Fruit fly (Drosophila melanogaster): ENCODE data around the gene Cpr76Ba.
"Not testable (repeated sequence)": the region's sequence is repeated elsewhere in the genome, so short reads cannot be mapped to it uniquely, and the experiment has no call there.

The Cpr76Ba gene

DNA sequence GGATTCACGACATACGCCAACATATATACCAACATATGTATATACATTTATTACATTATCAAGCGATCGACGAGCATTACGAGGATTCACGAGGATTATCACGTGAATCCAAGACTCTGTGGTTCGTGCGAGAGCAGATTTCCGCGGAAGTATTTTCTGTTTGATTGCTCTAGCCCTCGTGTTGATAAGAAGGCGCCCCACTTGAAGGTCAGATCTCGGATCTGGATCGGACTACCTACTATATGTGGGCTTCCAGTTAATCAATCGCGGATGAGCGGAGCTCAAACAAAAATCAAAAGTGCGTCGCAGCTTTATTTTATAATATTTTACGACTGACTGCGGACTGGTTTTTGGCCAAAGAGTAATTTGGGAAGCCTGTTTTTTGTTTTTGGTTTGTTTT is 23.2 kb downstream of the Cpr76Ba start:
- no peak for TF ChIP-seq Ets98B (GFP tag; IDR thresholded peaks at IDR 0.05)
- TF ChIP-seq CG4496 (GFP tag; IDR thresholded peaks at IDR 0.05) = no peak
- TF ChIP-seq fd96Ca (GFP tag; IDR thresholded peaks at IDR 0.05) = no peak
- no peak for TF ChIP-seq CG12605 (GFP tag; IDR thresholded peaks at IDR 0.05)
- no peak for TF ChIP-seq CG34367 (tag; optimal IDR thresholded peaks at IDR 0.05)
- no peak for TF ChIP-seq CG10348 (GFP tag; IDR thresholded peaks at IDR 0.05)
- TF ChIP-seq gl (tag; optimal IDR thresholded peaks at IDR 0.05) = no peak

DNA sequence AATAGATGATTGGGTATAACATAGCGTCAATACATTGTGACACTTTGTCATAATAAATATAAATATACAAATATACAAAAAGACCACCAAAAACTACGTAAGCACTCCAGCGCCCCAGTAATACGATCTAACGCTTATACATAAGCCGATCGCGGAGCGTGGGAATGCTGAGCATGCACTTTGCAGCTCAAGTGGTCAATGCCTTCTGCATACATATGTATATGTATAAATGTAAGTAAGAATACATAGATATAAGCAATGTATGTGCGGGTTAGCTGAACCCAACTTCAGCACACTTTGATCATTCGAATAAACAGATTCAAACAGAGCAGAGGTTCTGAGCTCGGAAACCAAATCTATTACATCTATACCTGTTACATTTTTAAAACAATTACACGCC is 30.9 kb downstream of the Cpr76Ba start, which contains the start of gene CG32212:
TSS of gene CG32212 (plus strand) at position 301 of the 400 bp plus-strand sequence.
- not testable (repeated sequence) for TF ChIP-seq CG9948 (tag; optimal IDR thresholded peaks at IDR 0.05); Pif1A (GFP tag; optimal IDR thresholded peaks at IDR 0.05); CG8159 (tag; optimal IDR thresholded peaks at IDR 0.05)

DNA sequence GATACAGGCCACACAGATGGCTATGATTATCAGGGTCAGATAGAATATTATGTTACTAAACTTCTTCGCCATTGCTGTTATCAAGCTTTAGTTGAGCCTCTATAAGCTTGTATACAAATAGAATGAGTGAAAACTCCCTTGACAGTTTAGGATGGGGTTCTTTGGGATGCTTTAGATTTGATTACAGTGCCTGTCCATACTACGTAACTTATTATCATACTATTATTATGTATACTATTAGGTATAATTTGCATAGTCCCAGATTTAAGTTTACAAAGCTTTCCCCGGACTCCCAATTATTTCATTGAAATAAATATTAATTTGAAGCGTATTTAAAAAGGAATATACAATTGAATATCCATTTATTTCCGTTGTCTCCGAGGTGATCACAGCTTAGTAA is 31.7 kb downstream of the Cpr76Ba start, which contains the start of gene brv1:
TSS of gene brv1 (minus strand) at position 101 of the 400 bp plus-strand sequence.
- TF ChIP-seq Pif1A (GFP tag; optimal IDR thresholded peaks at IDR 0.05) = no peak
- no peak for TF ChIP-seq CG8301 (tag; optimal IDR thresholded peaks at IDR 0.05)
- TF ChIP-seq Ets98B (GFP tag; IDR thresholded peaks at IDR 0.05) = no peak

DNA sequence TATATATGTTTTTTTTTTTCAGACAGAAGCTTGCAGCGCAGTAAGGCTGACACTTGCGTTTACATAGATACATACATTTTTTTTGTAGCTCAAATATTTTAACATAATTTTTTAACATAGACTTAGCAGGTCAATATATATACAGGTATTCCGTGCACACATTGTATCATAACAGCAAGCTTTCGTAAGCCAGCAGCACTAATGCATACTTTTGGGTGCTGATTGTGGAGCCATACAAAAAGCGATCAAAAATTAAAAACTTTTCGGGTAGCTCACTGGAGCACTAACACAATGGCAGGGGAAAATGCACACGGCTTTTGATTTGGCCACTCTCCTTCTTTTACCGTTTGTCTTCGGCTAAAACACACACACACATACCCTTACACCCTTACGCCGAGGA is 35.1 kb downstream of the Cpr76Ba start:
- TF ChIP-seq rn (GFP tag; IDR thresholded peaks at IDR 0.05) (no peak), Ets98B (GFP tag; IDR thresholded peaks at IDR 0.05) (no peak), fd96Ca (GFP tag; IDR thresholded peaks at IDR 0.05) (no peak), gl (tag; optimal IDR thresholded peaks at IDR 0.05) (no peak), CG12605 (GFP tag; IDR thresholded peaks at IDR 0.05) (no peak), CG14655 (GFP tag; optimal IDR thresholded peaks at IDR 0.05) (no peak)

DNA sequence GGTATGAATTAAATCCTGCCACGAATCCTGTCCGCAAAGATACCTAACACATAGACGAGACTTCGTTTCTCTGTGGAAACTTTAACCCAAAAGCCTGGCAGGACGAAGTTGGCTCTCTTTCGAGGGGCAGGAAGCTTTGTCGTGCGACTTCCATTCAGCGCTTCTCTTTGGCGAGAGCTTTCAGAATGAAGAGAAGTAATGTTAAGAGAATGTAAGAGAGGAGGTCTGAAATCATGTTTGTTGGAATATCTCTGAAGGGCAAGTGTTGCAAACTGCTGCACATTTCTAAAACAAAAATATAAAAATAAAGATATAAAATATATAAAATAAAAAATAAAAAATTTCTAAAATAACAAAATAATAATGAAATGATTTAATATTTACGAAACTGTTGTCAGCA is 36.1 kb downstream of the Cpr76Ba start:
- TF ChIP-seq CG12605 (GFP tag; IDR thresholded peaks at IDR 0.05) (no peak), CG17806 (tag; optimal IDR thresholded peaks at IDR 0.05) (no peak), EcR (GFP tag; optimal IDR thresholded peaks at IDR 0.05) (no peak), CG34367 (tag; optimal IDR thresholded peaks at IDR 0.05) (no peak), Ets98B (GFP tag; IDR thresholded peaks at IDR 0.05) (no peak), CG15710 (tag; optimal IDR thresholded peaks at IDR 0.05) (no peak), gl (tag; optimal IDR thresholded peaks at IDR 0.05) (no peak), Snoo (tag; optimal IDR thresholded peaks at IDR 0.05) (no peak), CG9948 (tag; optimal IDR thresholded peaks at IDR 0.05) (no peak), CG32121 (GFP tag; IDR thresholded peaks at IDR 0.05) (no peak), D1 (tag; optimal IDR thresholded peaks at IDR 0.05) (no peak), CG4496 (GFP tag; IDR thresholded peaks at IDR 0.05) (no peak), CG10348 (GFP tag; IDR thresholded peaks at IDR 0.05) (no peak), CG8159 (tag; optimal IDR thresholded peaks at IDR 0.05) (no peak), CG8301 (tag; optimal IDR thresholded peaks at IDR 0.05) (no peak), CG14655 (GFP tag; optimal IDR thresholded peaks at IDR 0.05) (no peak), fd96Ca (GFP tag; IDR thresholded peaks at IDR 0.05) (no peak), Pif1A (GFP tag; optimal IDR thresholded peaks at IDR 0.05) (no peak), Pif1B (GFP tag; optimal IDR thresholded peaks at IDR 0.05) (no peak)

DNA sequence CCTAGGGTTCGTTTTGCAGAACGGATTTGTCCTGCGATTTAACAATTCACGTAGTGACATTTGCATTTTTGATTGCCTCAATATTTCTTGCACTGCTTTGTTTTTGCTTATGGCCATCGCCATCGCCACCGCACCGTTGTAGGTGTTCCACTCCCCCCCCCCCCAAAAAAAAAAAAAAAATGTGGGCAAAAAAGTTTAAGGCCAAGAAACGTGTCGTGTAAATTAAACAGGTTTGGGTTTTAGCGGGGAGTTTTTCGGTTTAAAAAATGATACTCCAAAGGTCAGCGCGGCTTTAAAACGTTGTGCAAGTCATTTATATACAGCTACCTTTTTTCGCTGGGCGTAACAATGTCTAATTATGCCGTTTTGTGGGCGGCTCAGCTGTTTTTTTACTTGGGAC is 36.9 kb downstream of the Cpr76Ba start:
- TF ChIP-seq Snoo (tag; optimal IDR thresholded peaks at IDR 0.05) = no peak
- TF ChIP-seq fd96Ca (GFP tag; IDR thresholded peaks at IDR 0.05) = 0 out of 3 replicates have a peak, but pooled peaks have one; percentile 10
- no peak for TF ChIP-seq CG12605 (GFP tag; IDR thresholded peaks at IDR 0.05)
- 0 out of 3 replicates have a peak, but pooled peaks have one; percentile 30 for TF ChIP-seq CG4496 (GFP tag; IDR thresholded peaks at IDR 0.05)
- no peak for TF ChIP-seq CG9948 (tag; optimal IDR thresholded peaks at IDR 0.05)
- no peak for TF ChIP-seq CG10348 (GFP tag; IDR thresholded peaks at IDR 0.05)
- no peak for TF ChIP-seq Pif1A (GFP tag; optimal IDR thresholded peaks at IDR 0.05)
- TF ChIP-seq CG8301 (tag; optimal IDR thresholded peaks at IDR 0.05) = no peak
- TF ChIP-seq CG32121 (GFP tag; IDR thresholded peaks at IDR 0.05) = no peak
- TF ChIP-seq CG8159 (tag; optimal IDR thresholded peaks at IDR 0.05) = no peak

DNA sequence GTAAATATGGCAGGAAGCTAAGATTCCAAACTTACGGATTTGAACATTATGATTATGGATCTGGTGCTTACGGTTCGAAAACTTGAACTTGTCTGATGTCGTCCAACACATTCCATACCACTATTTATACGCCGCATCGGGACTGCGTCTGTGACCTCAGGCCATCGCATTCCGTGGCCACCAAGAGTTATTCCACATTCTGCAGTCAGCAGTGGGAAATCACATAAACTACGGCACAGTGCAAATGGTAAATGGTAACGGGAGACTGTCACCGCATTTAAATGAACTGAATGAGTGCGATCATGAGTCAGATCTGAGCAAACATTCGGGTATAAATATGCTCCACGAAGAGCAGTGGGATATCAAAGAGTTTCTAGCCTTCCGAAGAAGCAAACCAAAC is 42.7 kb downstream of the Cpr76Ba start, which contains the start of the genes CG18294 and CG32213:
TSS of gene CG18294 (minus strand) at position 101 of the 400 bp plus-strand sequence.
TSS of gene CG32213 (plus strand) at position 362 of the 400 bp plus-strand sequence.
- TF ChIP-seq CG17806, D1, CG8159 (tag; optimal IDR thresholded peaks at IDR 0.05): not testable (repeated sequence)

DNA sequence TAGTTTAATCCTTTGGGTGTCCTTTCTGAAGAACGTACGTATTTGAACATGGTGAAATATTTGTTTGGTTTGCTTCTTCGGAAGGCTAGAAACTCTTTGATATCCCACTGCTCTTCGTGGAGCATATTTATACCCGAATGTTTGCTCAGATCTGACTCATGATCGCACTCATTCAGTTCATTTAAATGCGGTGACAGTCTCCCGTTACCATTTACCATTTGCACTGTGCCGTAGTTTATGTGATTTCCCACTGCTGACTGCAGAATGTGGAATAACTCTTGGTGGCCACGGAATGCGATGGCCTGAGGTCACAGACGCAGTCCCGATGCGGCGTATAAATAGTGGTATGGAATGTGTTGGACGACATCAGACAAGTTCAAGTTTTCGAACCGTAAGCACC is 46.0 kb downstream of the Cpr76Ba start, which contains the start of the genes 825-Oak and CG12519:
TSS of gene 825-Oak (minus strand) at position 101 of the 400 bp plus-strand sequence.
TSS of gene CG12519 (plus strand) at position 364 of the 400 bp plus-strand sequence.
- not testable (repeated sequence) for TF ChIP-seq CG12605, rn, CG10348 (GFP tag; IDR thresholded peaks at IDR 0.05)
